Fruit fly (Drosophila melanogaster) whole organism, embryonic: ENCODE measurements around the gene CG15922.

Experiments used
- Abd-B ChIP-seq: fragments of 200-800 bp; sonication (Bioruptor generic); optimal IDR thresholded peaks from 2 replicates; lab custom pipeline; 2018; ENCODE audit warnings: missing biosample characterization, mild to moderate bottlenecking, missing genetic modification characterization, moderate library complexity
- Bgb ChIP-seq: fragments of 200-800 bp; sonication (Bioruptor generic); IDR thresholded peaks from 2 replicates; pipeline ENCODE4 v1.3.6; 2022; ENCODE audit warnings: missing biosample characterization, missing genetic modification characterization; ENCODE audit not compliant: partially characterized antibody
- CG10147 ChIP-seq: fragments of 200-800 bp; sonication (Bioruptor generic); optimal IDR thresholded peaks from 2 replicates; lab custom pipeline; 2019; ENCODE audit warnings: missing biosample characterization, mild to moderate bottlenecking, missing genetic modification characterization, moderate library complexity
- CG11093 ChIP-seq: fragments of 200-800 bp; sonication (Bioruptor generic); IDR thresholded peaks from 3 replicates; pipeline ENCODE4 v1.3.6; 2022; ENCODE audit warnings: missing biosample characterization, missing genetic modification characterization
- CG11456 ChIP-seq: fragments of 200-800 bp; sonication (Bioruptor generic); IDR thresholded peaks from 3 replicates; pipeline ENCODE4 v1.3.6; 2022; ENCODE audit warnings: missing biosample characterization, missing genetic modification characterization
- CG12744 ChIP-seq: fragments of 200-800 bp; sonication (Bioruptor generic); optimal IDR thresholded peaks from 2 replicates; lab custom pipeline; 2016; ENCODE audit warnings: missing biosample characterization, missing genetic modification characterization
- CG17568 ChIP-seq: fragments of 200-800 bp; sonication (Bioruptor generic); optimal IDR thresholded peaks from 2 replicates; lab custom pipeline; 2018; ENCODE audit warnings: missing biosample characterization, mild to moderate bottlenecking, missing genetic modification characterization, moderate library complexity
- CG17612 ChIP-seq: fragments of 200-800 bp; sonication (Bioruptor generic); IDR thresholded peaks from 2 replicates; pipeline ENCODE4 v1.3.6; 2022; ENCODE audit warnings: missing biosample characterization, missing genetic modification characterization
- CG17829 ChIP-seq: fragments of 200-800 bp; optimal IDR thresholded peaks from 2 replicates; lab custom pipeline; 2019; ENCODE audit warnings: missing biosample characterization, mild to moderate bottlenecking, missing genetic modification characterization, moderate library complexity
- CG3065 ChIP-seq: fragments of 200-800 bp; sonication (Bioruptor generic); optimal IDR thresholded peaks from 2 replicates; lab custom pipeline; 2016; ENCODE audit warnings: missing biosample characterization, missing genetic modification characterization
- CG31388 ChIP-seq: fragments of 200-800 bp; sonication (Bioruptor generic); optimal IDR thresholded peaks from 2 replicates; lab custom pipeline; 2016; ENCODE audit warnings: missing biosample characterization, missing genetic modification characterization
- CG4328 ChIP-seq: fragments of 200-800 bp; sonication (Bioruptor generic); optimal IDR thresholded peaks from 3 replicates; lab custom pipeline; 2017; ENCODE audit warnings: missing biosample characterization, missing genetic modification reagents, missing genetic modification characterization
- CG4404 ChIP-seq: fragments of 200-800 bp; sonication (Bioruptor generic); IDR thresholded peaks from 2 replicates; pipeline ENCODE4 v1.3.6; 2022; ENCODE audit warnings: missing biosample characterization, missing genetic modification characterization
- CG8359 ChIP-seq: fragments of 200-800 bp; sonication (Bioruptor generic); optimal IDR thresholded peaks from 2 replicates; lab custom pipeline; 2017; ENCODE audit warnings: missing biosample characterization, mild to moderate bottlenecking, missing genetic modification characterization, borderline replicate concordance
- Dbx ChIP-seq: fragments of 200-800 bp; sonication (Bioruptor generic); IDR thresholded peaks from 3 replicates; pipeline ENCODE4 v1.3.6; 2022; ENCODE audit warnings: missing biosample characterization, missing genetic modification characterization
- Doc3 ChIP-seq: fragments of 200-800 bp; sonication (Bioruptor generic); IDR thresholded peaks from 3 replicates; pipeline ENCODE4 v1.3.6; 2022; ENCODE audit warnings: missing biosample characterization, missing genetic modification characterization; ENCODE audit not compliant: partially characterized antibody
- Dref ChIP-seq: fragments of 200-800 bp; sonication (Bioruptor generic); IDR thresholded peaks from 2 replicates; pipeline ENCODE4 v1.3.6; 2022; ENCODE audit warnings: missing biosample characterization, missing genetic modification characterization
- E2f2 ChIP-seq: fragments of 200-800 bp; sonication (Bioruptor generic); IDR thresholded peaks from 2 replicates; pipeline ENCODE4 v1.3.6; 2022; ENCODE audit warnings: missing biosample characterization, missing genetic modification characterization
- ERR ChIP-seq: fragments of 200-800 bp; sonication (Bioruptor generic); optimal IDR thresholded peaks from 2 replicates; lab custom pipeline; 2016; ENCODE audit warnings: missing biosample characterization, missing genetic modification characterization
- Ets65A ChIP-seq: fragments of 200-800 bp; sonication (Bioruptor generic); peaks from one replicate; lab custom pipeline; 2016; ENCODE audit warnings: missing biosample characterization, missing genetic modification characterization
- HmgD ChIP-seq: fragments of 200-800 bp; sonication (Bioruptor generic); optimal IDR thresholded peaks from 3 replicates; lab custom pipeline; 2016; ENCODE audit warnings: missing biosample characterization, missing genetic modification characterization
- Kr ChIP-seq: fragments of 200-800 bp; sonication (Bioruptor generic); optimal IDR thresholded peaks from 2 replicates; lab custom pipeline; 2017; ENCODE audit warnings: missing biosample characterization, mild to moderate bottlenecking, missing genetic modification characterization
- NC2β ChIP-seq: fragments of 200-800 bp; sonication (Bioruptor generic); optimal IDR thresholded peaks from 2 replicates; lab custom pipeline; 2016; ENCODE audit warnings: missing biosample characterization, missing genetic modification characterization
- Nf-YB ChIP-seq: fragments of 200-800 bp; sonication (Bioruptor generic); optimal IDR thresholded peaks from 3 replicates; lab custom pipeline; 2019; ENCODE audit warnings: missing biosample characterization, mild to moderate bottlenecking, missing genetic modification characterization, moderate library complexity
- Nf-YC ChIP-seq: fragments of 200-800 bp; optimal IDR thresholded peaks from 3 replicates; lab custom pipeline; 2019; ENCODE audit warnings: missing biosample characterization, mild to moderate bottlenecking, missing genetic modification characterization, moderate library complexity
- Oaz ChIP-seq: fragments of 200-800 bp; sonication (Bioruptor generic); IDR thresholded peaks from 2 replicates; pipeline ENCODE4 v1.3.6; 2022; ENCODE audit warnings: missing biosample characterization, missing genetic modification characterization
- Pdp1 ChIP-seq, 2 experiments: fragments of 200-800 bp; sonication (Bioruptor generic); optimal IDR thresholded peaks; 3 replicates each; lab custom pipeline; 2016; ENCODE audit warnings: missing biosample characterization in 2 of 2, missing genetic modification characterization in 2 of 2, mild to moderate bottlenecking in 1 of 2, moderate library complexity in 1 of 2
- Poxn ChIP-seq: fragments of 200-800 bp; sonication (Bioruptor generic); IDR thresholded peaks from 2 replicates; pipeline ENCODE4 v1.3.6; 2022; ENCODE audit warnings: missing biosample characterization, missing genetic modification characterization
- Rx ChIP-seq: fragments of 200-800 bp; sonication (Bioruptor generic); IDR thresholded peaks from 2 replicates; pipeline ENCODE4 v1.3.6; 2022; ENCODE audit warnings: missing biosample characterization, missing genetic modification characterization
- Tbp ChIP-seq: fragments of >200 bp; optimal IDR thresholded peaks from 2 replicates; lab custom pipeline; 2018; ENCODE audit warnings: missing biosample characterization, missing genetic modification characterization
- abd-A ChIP-seq: fragments of 200-800 bp; sonication (Bioruptor generic); optimal IDR thresholded peaks from 3 replicates; lab custom pipeline; 2019; ENCODE audit warnings: missing biosample characterization, mild to moderate bottlenecking, missing genetic modification characterization, moderate library complexity
- al ChIP-seq: fragments of 200-800 bp; sonication (Bioruptor generic); IDR thresholded peaks from 2 replicates; pipeline ENCODE4 v1.3.6; 2022; ENCODE audit warnings: missing biosample characterization, missing genetic modification characterization
- cato ChIP-seq: fragments of 200-800 bp; sonication (Bioruptor generic); optimal IDR thresholded peaks from 2 replicates; lab custom pipeline; 2016; ENCODE audit warnings: missing biosample characterization, missing genetic modification characterization, borderline replicate concordance
- corto ChIP-seq: fragments of 200-800 bp; sonication (Bioruptor generic); optimal IDR thresholded peaks from 2 replicates; lab custom pipeline; 2016; ENCODE audit warnings: missing biosample characterization, mild to moderate bottlenecking, missing genetic modification characterization, moderate library complexity
- da ChIP-seq: fragments of 200-800 bp; sonication (Bioruptor generic); optimal IDR thresholded peaks from 2 replicates; lab custom pipeline; 2016; ENCODE audit warnings: missing biosample characterization, missing genetic modification characterization
- danr ChIP-seq: fragments of 200-800 bp; sonication (Bioruptor generic); IDR thresholded peaks from 2 replicates; pipeline ENCODE4 v1.3.6; 2022; ENCODE audit warnings: missing biosample characterization, missing genetic modification characterization
- emc ChIP-seq: fragments of 200-800 bp; sonication (Bioruptor generic); optimal IDR thresholded peaks from 2 replicates; lab custom pipeline; 2016; ENCODE audit warnings: missing biosample characterization, missing genetic modification characterization
- eyg ChIP-seq: fragments of 200-800 bp; sonication (Bioruptor generic); optimal IDR thresholded peaks from 3 replicates; lab custom pipeline; 2016; ENCODE audit warnings: missing biosample characterization, missing genetic modification characterization
- gfzf ChIP-seq: fragments of 200-800 bp; sonication (Bioruptor generic); optimal IDR thresholded peaks from 2 replicates; lab custom pipeline; 2016; ENCODE audit warnings: missing biosample characterization, mild to moderate bottlenecking, missing genetic modification characterization, moderate library complexity
- grn ChIP-seq: fragments of 200-800 bp; sonication (Bioruptor generic); optimal IDR thresholded peaks from 3 replicates; lab custom pipeline; 2017; ENCODE audit warnings: missing biosample characterization, missing genetic modification characterization
- gsb ChIP-seq: fragments of 200-800 bp; sonication (Bioruptor generic); IDR thresholded peaks from 2 replicates; pipeline ENCODE4 v1.3.6; 2022; ENCODE audit warnings: missing biosample characterization, missing genetic modification characterization
- kni ChIP-seq: fragments of 200-800 bp; sonication (Bioruptor generic); optimal IDR thresholded peaks from 3 replicates; lab custom pipeline; 2017; ENCODE audit warnings: mild to moderate bottlenecking, missing biosample characterization, missing genetic modification reagents, missing genetic modification characterization
- knrl ChIP-seq: fragments of 200-800 bp; sonication (Bioruptor generic); IDR thresholded peaks from 3 replicates; pipeline ENCODE4 v1.3.6; 2022; ENCODE audit warnings: missing biosample characterization, missing genetic modification characterization; ENCODE audit not compliant: partially characterized antibody
- nau ChIP-seq: fragments of 200-800 bp; sonication (Bioruptor generic); optimal IDR thresholded peaks from 3 replicates; lab custom pipeline; 2017; ENCODE audit warnings: missing biosample characterization, mild to moderate bottlenecking, missing genetic modification characterization, missing genetic modification reagents
- phol ChIP-seq: fragments of 200-800 bp; sonication (Bioruptor generic); optimal IDR thresholded peaks from 3 replicates; lab custom pipeline; 2018; ENCODE audit warnings: missing biosample characterization, mild to moderate bottlenecking, missing genetic modification characterization, moderate library complexity
- pzg ChIP-seq: fragments of 200-800 bp; sonication (Bioruptor generic); optimal IDR thresholded peaks from 3 replicates; lab custom pipeline; 2018; ENCODE audit warnings: missing biosample characterization, mild to moderate bottlenecking, missing genetic modification characterization, moderate library complexity
- slbo ChIP-seq: fragments of 200-800 bp; sonication (Bioruptor generic); IDR thresholded peaks from 2 replicates; pipeline ENCODE4 v1.3.6; 2022; ENCODE audit warnings: missing biosample characterization, missing genetic modification characterization
- sr ChIP-seq: fragments of 200-800 bp; sonication (Bioruptor generic); IDR thresholded peaks from 3 replicates; pipeline ENCODE4 v1.3.6; 2022; ENCODE audit warnings: missing biosample characterization, missing genetic modification characterization
- usp ChIP-seq: fragments of >200 bp; optimal IDR thresholded peaks from 2 replicates; lab custom pipeline; 2017; ENCODE audit warnings: missing biosample characterization, missing genetic modification characterization
- wek ChIP-seq: fragments of 200-800 bp; sonication (Bioruptor generic); optimal IDR thresholded peaks from 3 replicates; lab custom pipeline; 2018; ENCODE audit warnings: missing biosample characterization, mild to moderate bottlenecking, missing genetic modification characterization, moderate library complexity
- yki ChIP-seq: fragments of >200 bp; optimal IDR thresholded peaks from 3 replicates; lab custom pipeline; 2018

The CG15922 gene

dm6 chr3R:20579816-20580215 is 19.7 kb upstream of the CG15922 start, which contains the start of the genes EloB and Srp14 (continued):
- no peak for TF ChIP-seq yki (lab: Kevin White, UChicago)
- TF ChIP-seq danr (GFP tag; lab: Robert Waterston, UW), result peak; percentile 55
- TF ChIP-seq al, result peak; percentile 78
- peak; percentile 68 for TF ChIP-seq ERR
- peak; percentile 46 for TF ChIP-seq CG31388
- TF ChIP-seq Oaz (GFP tag; lab: Robert Waterston, UW), result no peak
- no peak for TF ChIP-seq Abd-B (GFP tag; lab: Kevin White, UChicago)
- peak; percentile 70 for TF ChIP-seq E2f2 (GFP tag; lab: Robert Waterston, UW)
- 0 out of 3 replicates have a peak, but pooled peaks have one; percentile 23 for TF ChIP-seq sr
- no peak for TF ChIP-seq nau
- 0 out of 3 replicates have a peak, but pooled peaks have one; percentile 11 for TF ChIP-seq CG11093 (GFP tag; lab: Robert Waterston, UW)
- peak; percentile 88 for TF ChIP-seq phol
- TF ChIP-seq Nf-YC, result peak; percentile 80
- no peak for TF ChIP-seq Poxn
- TF ChIP-seq CG3065 (GFP tag; lab: Kevin White, UChicago), result peak; percentile 74
- peak; percentile 95 for TF ChIP-seq Dref (GFP tag; lab: Robert Waterston, UW)
- TF ChIP-seq Rx (GFP tag; lab: Robert Waterston, UW), result no peak
- TF ChIP-seq da (GFP tag; lab: Kevin White, UChicago), result peak; percentile 31
- peak; percentile 49 for TF ChIP-seq HmgD (GFP tag; lab: Kevin White, UChicago)
- no peak for TF ChIP-seq CG17568 (GFP tag; lab: Kevin White, UChicago)
- peak; percentile 78 for TF ChIP-seq gfzf (GFP tag; lab: Kevin White, UChicago)
- peak; percentile 97 for TF ChIP-seq Bgb
- peak; percentile 28 for TF ChIP-seq wek (GFP tag; lab: Kevin White, UChicago)
- peak; percentile 89 for TF ChIP-seq slbo (GFP tag; lab: Robert Waterston, UW)
- TF ChIP-seq Nf-YB (GFP tag; lab: Kevin White, UChicago), result peak; percentile 53
- peak; percentile 84 for TF ChIP-seq CG11456 (GFP tag; lab: Robert Waterston, UW)
- TF ChIP-seq cato, result peak; percentile 55
- TF ChIP-seq CG17612, result peak; percentile 40; the same call in 1 of the 2 replicates
- TF ChIP-seq NC2β, result peak; percentile 86
- peak; percentile 75 for TF ChIP-seq CG4404 (GFP tag; lab: Robert Waterston, UW)
- TF ChIP-seq CG12744 (GFP tag; lab: Kevin White, UChicago), result peak; percentile 67
- peak; percentile 98 for TF ChIP-seq knrl (GFP tag; lab: Robert Waterston, UW)
- peak; percentile 48 for TF ChIP-seq emc (GFP tag; lab: Kevin White, UChicago)
- TF ChIP-seq Pdp1 (GFP tag; optimal IDR thresholded peaks at IDR 0.05; lab: Kevin White, UChicago), result peak; percentile 77 to 81
- TF ChIP-seq eyg (GFP tag; lab: Kevin White, UChicago), result peak; percentile 33
- peak; percentile 54 for TF ChIP-seq kni
- TF ChIP-seq Doc3, result peak; percentile 97
- peak; percentile 97 for TF ChIP-seq Ets65A
- no peak for TF ChIP-seq Tbp (GFP tag; lab: Kevin White, UChicago)
- no peak for TF ChIP-seq abd-A (tag; lab: Kevin White, UChicago)
- TF ChIP-seq Kr, result no peak
- 0 out of 2 replicates have a peak, but pooled peaks have one; percentile 18 for TF ChIP-seq gsb (GFP tag; lab: Robert Waterston, UW)
- TF ChIP-seq CG4328 (GFP tag; lab: Kevin White, UChicago), result peak; percentile 65
- no peak for TF ChIP-seq grn (GFP tag; lab: Kevin White, UChicago)
- no peak for TF ChIP-seq corto (GFP tag; lab: Kevin White, UChicago)
- peak; percentile 92 for TF ChIP-seq pzg (GFP tag; lab: Kevin White, UChicago)
- peak; percentile 90 for TF ChIP-seq CG17829 (tag; lab: Kevin White, UChicago)
- no peak for TF ChIP-seq CG8359
- TF ChIP-seq Dbx (GFP tag; lab: Robert Waterston, UW), result peak; percentile 91
- no peak for TF ChIP-seq usp (GFP tag; lab: Kevin White, UChicago)
- TF ChIP-seq CG10147 (GFP tag; lab: Kevin White, UChicago), result peak; percentile 84
